Worm (Caenorhabditis elegans) whole organism, L1 larva: ENCODE data around the gene pqn-16.
A peak's percentile ranks its signal among the peaks of the same experiment; 100 is the strongest.

Experiments used
- C16A3.4 ChIP-seq: fragments of 150-350 bp; optimal IDR thresholded peaks from 2 replicates; lab custom pipeline; 2014; ENCODE audit warnings: missing biosample characterization, missing genetic modification characterization
- C34B4.2 ChIP-seq: sonication (generic microtip); optimal IDR thresholded peaks from 2 replicates; lab custom pipeline; 2017; ENCODE audit warnings: mild to moderate bottlenecking, missing genetic modification characterization, missing compliant biosample characterization
- F16B12.6 ChIP-seq: fragments of 150-350 bp; optimal IDR thresholded peaks from 2 replicates; lab custom pipeline; 2014; ENCODE audit warnings: missing biosample characterization, missing genetic modification characterization
- blmp-1 ChIP-seq: fragments of 150-350 bp; optimal IDR thresholded peaks from 2 replicates; lab custom pipeline; 2014; ENCODE audit warnings: missing biosample characterization, missing genetic modification characterization
- ceh-63 ChIP-seq: fragments of 200-800 bp; sonication (Bioruptor generic); optimal IDR thresholded peaks from 2 replicates; lab custom pipeline; 2018; ENCODE audit warnings: mild to moderate bottlenecking, missing genetic modification characterization, missing compliant biosample characterization
- ceh-8 ChIP-seq: fragments of 200-800 bp; sonication (Bioruptor generic); optimal IDR thresholded peaks from 2 replicates; lab custom pipeline; 2018; ENCODE audit warnings: mild to moderate bottlenecking, missing genetic modification characterization, moderate library complexity, missing compliant biosample characterization
- ceh-82 ChIP-seq, 3 experiments: fragments of 150-350 bp in 1 of 3; sonication (generic microtip) in 2 of 3; optimal IDR thresholded peaks; 2 replicates each; lab custom pipeline; 2014 to 2017; ENCODE audit warnings: missing biosample characterization in 3 of 3, missing genetic modification characterization in 3 of 3
- ceh-88 ChIP-seq: fragments of 200-800 bp; sonication (Bioruptor generic); IDR thresholded peaks from 2 replicates; pipeline ENCODE4 v1.3.6; 2022; ENCODE audit warnings: missing genetic modification characterization, missing compliant biosample characterization
- ces-1 ChIP-seq: fragments of 150-350 bp; optimal IDR thresholded peaks from 2 replicates; lab custom pipeline; 2014; ENCODE audit warnings: missing biosample characterization, missing genetic modification reagents, missing genetic modification characterization
- dsc-1 ChIP-seq: sonication (generic microtip); optimal IDR thresholded peaks from 2 replicates; lab custom pipeline; 2016; ENCODE audit warnings: mild to moderate bottlenecking, missing genetic modification characterization, missing compliant biosample characterization
- efl-1 ChIP-seq, 4 experiments: fragments of 150-350 bp; optimal IDR thresholded peaks in 3 of 4; peaks in 1 of 4; 1 replicate in 1 of 4; 2 replicates in 3 of 4; lab custom pipeline; 2014; ENCODE audit warnings: missing biosample characterization in 2 of 4, missing genetic modification characterization in 2 of 4, missing genetic modification reagents in 2 of 4
- efl-3 ChIP-seq: fragments of 200-800 bp; sonication (Bioruptor generic); optimal IDR thresholded peaks from 2 replicates; lab custom pipeline; 2018; ENCODE audit warnings: mild to moderate bottlenecking, missing genetic modification characterization, missing compliant biosample characterization
- egl-13 ChIP-seq: sonication (generic microtip); optimal IDR thresholded peaks from 2 replicates; lab custom pipeline; 2016; ENCODE audit warnings: missing genotype, missing genetic modification reagents, missing genetic modification characterization, missing compliant biosample characterization
- egl-27 ChIP-seq, 2 experiments: fragments of 150-350 bp in 1 of 2; sonication (generic microtip); optimal IDR thresholded peaks; 3 replicates each; lab custom pipeline; 2017 to 2018; ENCODE audit warnings: missing biosample characterization in 2 of 2, missing genetic modification characterization in 2 of 2, missing genetic modification reagents in 2 of 2
- elt-2 ChIP-seq: sonication (generic microtip); optimal IDR thresholded peaks from 2 replicates; lab custom pipeline; 2016; ENCODE audit warnings: missing genetic modification characterization, mild to moderate bottlenecking, inconsistent platforms, missing compliant biosample characterization, missing genetic modification reagents
- elt-3 ChIP-seq, 6 experiments: fragments of 150-350 bp in 1 of 6; sonication (generic microtip); optimal IDR thresholded peaks; 2 replicates each; lab custom pipeline; 2017 to 2018; ENCODE audit warnings: missing biosample characterization in 6 of 6, missing genetic modification characterization in 6 of 6, inconsistent platforms in 1 of 6
- ets-5 ChIP-seq: fragments of 200-800 bp; sonication (Bioruptor generic); IDR thresholded peaks from 2 replicates; pipeline ENCODE4 v1.3.6; 2022; ENCODE audit warnings: missing genetic modification characterization, missing compliant biosample characterization
- fkh-4 ChIP-seq: sonication (generic microtip); optimal IDR thresholded peaks from 2 replicates; lab custom pipeline; 2016; ENCODE audit warnings: missing compliant biosample characterization, missing genetic modification characterization, borderline replicate concordance
- fkh-8 ChIP-seq: sonication (generic microtip); optimal IDR thresholded peaks from 2 replicates; lab custom pipeline; 2016; ENCODE audit warnings: mild to moderate bottlenecking, missing genetic modification characterization, missing compliant biosample characterization
- fos-1 ChIP-seq: fragments of 150-350 bp; optimal IDR thresholded peaks from 2 replicates; lab custom pipeline; 2014; ENCODE audit warnings: missing biosample characterization, missing genetic modification characterization
- hpl-2 ChIP-seq: fragments of 150-350 bp; optimal IDR thresholded peaks from 2 replicates; lab custom pipeline; 2014; ENCODE audit warnings: missing biosample characterization, missing genetic modification reagents, missing genetic modification characterization
- irx-1 ChIP-seq: sonication (generic microtip); optimal IDR thresholded peaks from 2 replicates; lab custom pipeline; 2016; ENCODE audit warnings: missing genetic modification characterization, missing compliant biosample characterization
- isw-1 ChIP-seq: fragments of 200-800 bp; sonication (Bioruptor generic); IDR thresholded peaks from 2 replicates; pipeline ENCODE4 v1.3.6; 2022; ENCODE audit warnings: missing genetic modification characterization, missing compliant biosample characterization
- jun-1 ChIP-seq: fragments of 150-350 bp; optimal IDR thresholded peaks from 2 replicates; lab custom pipeline; 2014; ENCODE audit warnings: missing biosample characterization, missing genetic modification reagents, missing genetic modification characterization
- lin-13 ChIP-seq: fragments of 150-350 bp; optimal IDR thresholded peaks from 2 replicates; lab custom pipeline; 2014; ENCODE audit warnings: missing biosample characterization, missing genetic modification reagents, missing genetic modification characterization
- lin-14 ChIP-seq: fragments of 200-800 bp; sonication (Bioruptor generic); optimal IDR thresholded peaks from 2 replicates; lab custom pipeline; 2018; ENCODE audit warnings: mild to moderate bottlenecking, missing genetic modification characterization, moderate library complexity, missing compliant biosample characterization
- lin-35 ChIP-seq, 2 experiments: fragments of 150-350 bp; optimal IDR thresholded peaks; 2 replicates each; lab custom pipeline; 2014; ENCODE audit warnings: missing biosample characterization in 2 of 2, missing genetic modification characterization in 2 of 2, missing genetic modification reagents in 2 of 2
- lir-3 ChIP-seq: sonication (generic microtip); optimal IDR thresholded peaks from 2 replicates; lab custom pipeline; 2016; ENCODE audit warnings: mild to moderate bottlenecking, missing genetic modification characterization, moderate library complexity, missing compliant biosample characterization; ENCODE audit not compliant: poor library complexity
- mab-9 ChIP-seq: fragments of 200-800 bp; sonication (Bioruptor generic); IDR thresholded peaks from 2 replicates; pipeline ENCODE4 v1.3.6; 2022; ENCODE audit warnings: missing genetic modification reagents, missing genetic modification characterization, missing compliant biosample characterization
- mdl-1 ChIP-seq, 2 experiments: fragments of 150-350 bp; optimal IDR thresholded peaks; 2 replicates each; lab custom pipeline; 2014 to 2017; ENCODE audit warnings: missing biosample characterization in 2 of 2, missing genetic modification characterization in 2 of 2, inconsistent platforms in 1 of 2
- mef-2 ChIP-seq: fragments of 150-350 bp; optimal IDR thresholded peaks from 2 replicates; lab custom pipeline; 2014; ENCODE audit warnings: missing biosample characterization, missing genetic modification characterization
- mep-1 ChIP-seq: fragments of 150-350 bp; optimal IDR thresholded peaks from 2 replicates; lab custom pipeline; 2014; ENCODE audit warnings: missing biosample characterization, missing genetic modification characterization
- nhr-19 ChIP-seq: fragments of 200-800 bp; sonication (Bioruptor generic); conservative IDR thresholded peaks from 2 replicates; pipeline ENCODE4 v1.3.6; 2022; ENCODE audit warnings: missing genetic modification characterization, missing compliant biosample characterization
- nhr-237 ChIP-seq: fragments of 150-350 bp; optimal IDR thresholded peaks from 2 replicates; lab custom pipeline; 2014; ENCODE audit warnings: missing biosample characterization, missing genetic modification characterization
- nhr-71 ChIP-seq: sonication (generic microtip); optimal IDR thresholded peaks from 2 replicates; lab custom pipeline; 2016; ENCODE audit warnings: mild to moderate bottlenecking, missing genetic modification characterization, moderate library complexity, missing compliant biosample characterization
- nhr-76 ChIP-seq: sonication (generic microtip); optimal IDR thresholded peaks from 2 replicates; lab custom pipeline; 2017; ENCODE audit warnings: missing biosample characterization, missing genetic modification characterization
- nhr-77 ChIP-seq: fragments of 150-350 bp; optimal IDR thresholded peaks from 2 replicates; lab custom pipeline; 2014; ENCODE audit warnings: missing biosample characterization, missing genetic modification characterization
- nhr-84 ChIP-seq: sonication (generic microtip); optimal IDR thresholded peaks from 2 replicates; lab custom pipeline; 2017; ENCODE audit warnings: missing biosample characterization, missing genetic modification characterization
- pag-3 ChIP-seq: sonication (generic microtip); optimal IDR thresholded peaks from 2 replicates; lab custom pipeline; 2017; ENCODE audit warnings: missing genetic modification characterization, mild to moderate bottlenecking, missing compliant biosample characterization, antibody characterized with exemption, borderline replicate concordance; ENCODE audit not compliant: insufficient read depth
- skn-1 ChIP-seq: fragments of 150-350 bp; optimal IDR thresholded peaks from 2 replicates; lab custom pipeline; 2014; ENCODE audit warnings: missing biosample characterization, missing genetic modification characterization
- snpc-4 ChIP-seq: fragments of 150-350 bp; optimal IDR thresholded peaks from 2 replicates; lab custom pipeline; 2014; ENCODE audit warnings: missing biosample characterization, missing genetic modification characterization
- snu-23 ChIP-seq: sonication (generic microtip); optimal IDR thresholded peaks from 2 replicates; lab custom pipeline; 2016; ENCODE audit warnings: missing genetic modification characterization, missing compliant biosample characterization
- sox-4 ChIP-seq: sonication (generic microtip); optimal IDR thresholded peaks from 2 replicates; lab custom pipeline; 2016; ENCODE audit warnings: missing genetic modification characterization, missing compliant biosample characterization
- swsn-7 ChIP-seq: sonication (generic microtip); optimal IDR thresholded peaks from 2 replicates; lab custom pipeline; 2016; ENCODE audit warnings: missing genetic modification characterization, missing compliant biosample characterization
- tlp-1 ChIP-seq: fragments of 150-350 bp; optimal IDR thresholded peaks from 2 replicates; lab custom pipeline; 2014; ENCODE audit warnings: missing biosample characterization, missing genetic modification characterization
- unc-30 ChIP-seq: sonication (generic microtip); optimal IDR thresholded peaks from 2 replicates; lab custom pipeline; 2017; ENCODE audit warnings: missing biosample characterization, missing genetic modification characterization
- unc-62 ChIP-seq: fragments of 150-350 bp; optimal IDR thresholded peaks from 2 replicates; lab custom pipeline; 2014; ENCODE audit warnings: missing biosample characterization, missing genetic modification reagents, missing genetic modification characterization
- unc-86 ChIP-seq: sonication (generic microtip); optimal IDR thresholded peaks from 2 replicates; lab custom pipeline; 2016; ENCODE audit warnings: missing genetic modification characterization, missing compliant biosample characterization
- unc-98 ChIP-seq: fragments of 200-800 bp; sonication (Bioruptor generic); IDR thresholded peaks from 2 replicates; pipeline ENCODE4 v1.3.6; 2022; ENCODE audit warnings: missing genetic modification characterization, missing compliant biosample characterization
- vab-15 ChIP-seq: sonication (generic microtip); optimal IDR thresholded peaks from 2 replicates; lab custom pipeline; 2017; ENCODE audit warnings: missing genotype, mild to moderate bottlenecking, missing genetic modification characterization, missing compliant biosample characterization
- xbp-1 ChIP-seq: sonication (generic microtip); optimal IDR thresholded peaks from 2 replicates; lab custom pipeline; 2016; ENCODE audit warnings: missing genetic modification characterization, missing compliant biosample characterization
- ztf-11 ChIP-seq, 2 experiments: sonication (generic microtip); optimal IDR thresholded peaks; 2 replicates each; lab custom pipeline; 2016 to 2017; ENCODE audit warnings: missing genetic modification characterization in 2 of 2, missing biosample characterization in 1 of 2, missing compliant biosample characterization in 1 of 2
- ztf-4 ChIP-seq: fragments of 150-350 bp; optimal IDR thresholded peaks from 2 replicates; lab custom pipeline; 2014; ENCODE audit warnings: missing biosample characterization, missing genetic modification characterization

The pqn-16 gene

ce11 chrV:9128562-9128961 lies 45.3 kb upstream of the pqn-16 start:
- TF ChIP-seq vab-15 (tag; lab: Kevin White, UChicago) (no peak), C16A3.4 (tag; lab: Kevin White, UChicago) (no peak), ceh-88 (GFP tag; lab: Robert Waterston, UW) (no peak), isw-1 (GFP tag; lab: Robert Waterston, UW) (peak; percentile 25; the same call in 1 of the 2 replicates), egl-13 (tag; lab: Kevin White, UChicago) (peak; percentile 76), ces-1 (GFP tag; lab: Kevin White, UChicago) (no peak), unc-86 (tag; lab: Kevin White, UChicago) (peak; percentile 91), mep-1 (tag; lab: Kevin White, UChicago) (peak; percentile 42), lin-13 (GFP tag; lab: Kevin White, UChicago) (no peak), mab-9 (GFP tag; lab: Robert Waterston, UW) (no peak), pag-3 (tag; lab: Kevin White, UChicago) (peak; percentile 35), dsc-1 (tag; lab: Kevin White, UChicago) (peak; percentile 84), snu-23 (peak; percentile 54), nhr-237 (no peak), ceh-82 (tag; optimal IDR thresholded peaks at IDR 0.05; lab: Kevin White, UChicago) (peak; percentile 6 to 54 (median 43)), tlp-1 (tag; lab: Kevin White, UChicago) (no peak), nhr-19 (GFP tag; lab: Robert Waterston, UW) (peak; percentile 22; the same call in 1 of the 2 replicates), fos-1 (tag; lab: Kevin White, UChicago) (peak; percentile 52), elt-3 (tag; optimal IDR thresholded peaks at IDR 0.05; lab: Kevin White, UChicago) (no peak), hpl-2 (GFP tag; lab: Kevin White, UChicago) (no peak), ets-5 (GFP tag; lab: Robert Waterston, UW) (no peak), nhr-84 (no peak), snpc-4 (peak; percentile 22), lir-3 (no peak), xbp-1 (tag; lab: Kevin White, UChicago) (peak; percentile 64), ztf-4 (peak; percentile 38), jun-1 (tag; lab: Kevin White, UChicago) (peak; percentile 40), blmp-1 (tag; lab: Kevin White, UChicago) (no peak), F16B12.6 (tag; lab: Kevin White, UChicago) (no peak), ceh-63 (GFP tag; lab: Kevin White, UChicago) (no peak), efl-1 (optimal IDR thresholded peaks at IDR 0.05; lab: Kevin White, UChicago) (peak; percentile 40 to 46), efl-1 (GFP tag; optimal IDR thresholded peaks at IDR 0.05 in 1 of 2; lab: Kevin White, UChicago) (peak; percentile 25 to 89), fkh-4 (tag; lab: Kevin White, UChicago) (no peak), lin-14 (GFP tag; lab: Kevin White, UChicago) (peak; percentile 93), fkh-8 (peak; percentile 99), irx-1 (peak; percentile 24), C34B4.2 (tag; lab: Kevin White, UChicago) (no peak), efl-3 (no peak), mef-2 (tag; lab: Kevin White, UChicago) (peak; percentile 87), elt-2 (tag; lab: Kevin White, UChicago) (no peak), unc-62 (GFP tag; lab: Kevin White, UChicago) (no peak), ceh-8 (peak; percentile 9), ztf-11 (tag; optimal IDR thresholded peaks at IDR 0.05; lab: Kevin White, UChicago) (no peak), unc-30 (tag; lab: Kevin White, UChicago) (no peak), nhr-77 (tag; lab: Kevin White, UChicago) (peak; percentile 50), skn-1 (tag; lab: Kevin White, UChicago) (peak; percentile 11), nhr-76 (tag; lab: Kevin White, UChicago) (no peak), unc-98 (no peak), sox-4 (tag; lab: Kevin White, UChicago) (peak; percentile 77), egl-27 (tag; optimal IDR thresholded peaks at IDR 0.05; lab: Kevin White, UChicago) (no peak), mdl-1 (tag; optimal IDR thresholded peaks at IDR 0.05; lab: Kevin White, UChicago) (peak in 1 of 2 experiments; percentile 35), nhr-71 (tag; lab: Kevin White, UChicago) (peak; percentile 94), lin-35 (GFP tag; optimal IDR thresholded peaks at IDR 0.05; lab: Kevin White, UChicago) (peak in 1 of 2 experiments; percentile 42), swsn-7 (tag; lab: Kevin White, UChicago) (peak; percentile 65)
